Worm (Caenorhabditis elegans): ENCODE measurements around the gene R07E5.7.
A peak's percentile ranks its signal among the peaks of the same experiment; 100 is the strongest.

The R07E5.7 gene

ce11 chrIII:4419117-4419978 is at the start of gene R07E5.7, which contains the start of gene cku-80:
TSS of gene R07E5.7 (minus strand) at chrIII:4419167.
TSS of gene cku-80 (plus strand) at chrIII:4419848.
- TF ChIP-seq cog-1 (tag; optimal IDR thresholded peaks at IDR 0.05) (peak; percentile 7), flt-1 (GFP tag; IDR thresholded peaks at IDR 0.05) (no peak), ztf-23 (GFP tag; IDR thresholded peaks at IDR 0.05) (peak; percentile 50; the same call in 1 of the 2 replicates), ztf-29 (GFP tag; IDR thresholded peaks at IDR 0.05) (no peak), T22C8.4 (GFP tag; IDR thresholded peaks at IDR 0.05) (no peak), tab-1 (GFP tag; IDR thresholded peaks at IDR 0.05) (no peak; the same call in 1 of the 2 replicates), ref-1 (GFP tag; conservative IDR thresholded peaks at IDR 0.05) (no peak), med-1 (GFP tag; optimal IDR thresholded peaks at IDR 0.05; ENCODE audit: insufficient read depth) (no peak), klf-2 (GFP tag; conservative IDR thresholded peaks at IDR 0.05) (no peak)

ce11 chrIII:4468390-4468789 is 49.4 kb upstream of the R07E5.7 start:
- TF ChIP-seq ref-1 (GFP tag; conservative IDR thresholded peaks at IDR 0.05) (no peak), ztf-23 (GFP tag; IDR thresholded peaks at IDR 0.05) (no peak)

ce11 chrIII:4467277-4467676 is 48.3 kb upstream of the R07E5.7 start, which contains the start of gene ndg-4:
TSS of gene ndg-4 (minus strand) at chrIII:4467377.
- TF ChIP-seq tab-1 (GFP tag; IDR thresholded peaks at IDR 0.05) (no peak), med-1 (GFP tag; optimal IDR thresholded peaks at IDR 0.05; ENCODE audit: insufficient read depth) (no peak), T22C8.4 (GFP tag; IDR thresholded peaks at IDR 0.05) (no peak), flt-1 (GFP tag; IDR thresholded peaks at IDR 0.05) (no peak), ztf-29 (GFP tag; IDR thresholded peaks at IDR 0.05) (no peak), ref-1 (GFP tag; conservative IDR thresholded peaks at IDR 0.05) (no peak), cog-1 (tag; optimal IDR thresholded peaks at IDR 0.05) (no peak), ztf-23 (GFP tag; IDR thresholded peaks at IDR 0.05) (no peak), klf-2 (GFP tag; conservative IDR thresholded peaks at IDR 0.05) (no peak)

- TF ChIP-seq tab-1 (GFP tag; IDR thresholded peaks at IDR 0.05) (no peak), med-1 (GFP tag; optimal IDR thresholded peaks at IDR 0.05; ENCODE audit: insufficient read depth) (no peak), ref-1 (GFP tag; conservative IDR thresholded peaks at IDR 0.05) (no peak), ztf-29 (GFP tag; IDR thresholded peaks at IDR 0.05) (no peak), cog-1 (tag; optimal IDR thresholded peaks at IDR 0.05) (no peak), ztf-23 (GFP tag; IDR thresholded peaks at IDR 0.05) (no peak), T22C8.4 (GFP tag; IDR thresholded peaks at IDR 0.05) (no peak), klf-2 (GFP tag; conservative IDR thresholded peaks at IDR 0.05) (no peak), flt-1 (GFP tag; IDR thresholded peaks at IDR 0.05) (no peak)
Measured at ce11 chrIII:4461337-4461736, 42.4 kb upstream of the R07E5.7 start.

ce11 chrIII:4460242-4460641 is 41.3 kb upstream of the R07E5.7 start:
- TF ChIP-seq med-1 (GFP tag; optimal IDR thresholded peaks at IDR 0.05; ENCODE audit: insufficient read depth) = no peak
- 0 out of 2 replicates have a peak, but pooled peaks have one; percentile 36 for TF ChIP-seq tab-1 (GFP tag; IDR thresholded peaks at IDR 0.05)

- TF ChIP-seq cog-1 (tag; optimal IDR thresholded peaks at IDR 0.05) = no peak
- no peak for TF ChIP-seq ref-1 (GFP tag; conservative IDR thresholded peaks at IDR 0.05)
- TF ChIP-seq tab-1 (GFP tag; IDR thresholded peaks at IDR 0.05) = no peak
- no peak for TF ChIP-seq T22C8.4 (GFP tag; IDR thresholded peaks at IDR 0.05)
- no peak for TF ChIP-seq ztf-29 (GFP tag; IDR thresholded peaks at IDR 0.05)
- TF ChIP-seq klf-2 (GFP tag; conservative IDR thresholded peaks at IDR 0.05) = no peak
- no peak for TF ChIP-seq flt-1 (GFP tag; IDR thresholded peaks at IDR 0.05)
- no peak for TF ChIP-seq ztf-23 (GFP tag; IDR thresholded peaks at IDR 0.05)
- no peak for TF ChIP-seq med-1 (GFP tag; optimal IDR thresholded peaks at IDR 0.05; ENCODE audit: insufficient read depth)
Measured at ce11 chrIII:4456579-4456978, 37.6 kb upstream of the R07E5.7 start.

ce11 chrIII:4454919-4455318 is 36.0 kb upstream of the R07E5.7 start:
- TF ChIP-seq cog-1 (tag; optimal IDR thresholded peaks at IDR 0.05) = no peak
- TF ChIP-seq ztf-29 (GFP tag; IDR thresholded peaks at IDR 0.05) = no peak
- TF ChIP-seq ztf-23 (GFP tag; IDR thresholded peaks at IDR 0.05) = no peak
- no peak for TF ChIP-seq med-1 (GFP tag; optimal IDR thresholded peaks at IDR 0.05; ENCODE audit: insufficient read depth)
- no peak for TF ChIP-seq tab-1 (GFP tag; IDR thresholded peaks at IDR 0.05)
- no peak for TF ChIP-seq flt-1 (GFP tag; IDR thresholded peaks at IDR 0.05)
- TF ChIP-seq T22C8.4 (GFP tag; IDR thresholded peaks at IDR 0.05) = no peak
- no peak for TF ChIP-seq klf-2 (GFP tag; conservative IDR thresholded peaks at IDR 0.05)
- no peak for TF ChIP-seq ref-1 (GFP tag; conservative IDR thresholded peaks at IDR 0.05)

- TF ChIP-seq ztf-23 (GFP tag; IDR thresholded peaks at IDR 0.05) (no peak), med-1 (GFP tag; optimal IDR thresholded peaks at IDR 0.05; ENCODE audit: insufficient read depth) (no peak), ref-1 (GFP tag; conservative IDR thresholded peaks at IDR 0.05) (no peak), klf-2 (GFP tag; conservative IDR thresholded peaks at IDR 0.05) (no peak), ztf-29 (GFP tag; IDR thresholded peaks at IDR 0.05) (no peak), cog-1 (tag; optimal IDR thresholded peaks at IDR 0.05) (no peak), tab-1 (GFP tag; IDR thresholded peaks at IDR 0.05) (no peak), T22C8.4 (GFP tag; IDR thresholded peaks at IDR 0.05) (no peak), flt-1 (GFP tag; IDR thresholded peaks at IDR 0.05) (no peak)
Measured at ce11 chrIII:4453768-4454167, 34.8 kb upstream of the R07E5.7 start.

- TF ChIP-seq med-1 (GFP tag; optimal IDR thresholded peaks at IDR 0.05; ENCODE audit: insufficient read depth) (no peak), klf-2 (GFP tag; conservative IDR thresholded peaks at IDR 0.05) (no peak), ztf-29 (GFP tag; IDR thresholded peaks at IDR 0.05) (no peak), cog-1 (tag; optimal IDR thresholded peaks at IDR 0.05) (no peak), ztf-23 (GFP tag; IDR thresholded peaks at IDR 0.05) (no peak), ref-1 (GFP tag; conservative IDR thresholded peaks at IDR 0.05) (no peak), tab-1 (GFP tag; IDR thresholded peaks at IDR 0.05) (no peak), flt-1 (GFP tag; IDR thresholded peaks at IDR 0.05) (no peak)
Measured at ce11 chrIII:4453301-4453700, 34.3 kb upstream of the R07E5.7 start.

- TF ChIP-seq tab-1 (GFP tag; IDR thresholded peaks at IDR 0.05) (no peak), T22C8.4 (GFP tag; IDR thresholded peaks at IDR 0.05) (no peak), ztf-29 (GFP tag; IDR thresholded peaks at IDR 0.05) (no peak), ref-1 (GFP tag; conservative IDR thresholded peaks at IDR 0.05) (no peak), med-1 (GFP tag; optimal IDR thresholded peaks at IDR 0.05; ENCODE audit: insufficient read depth) (no peak), ztf-23 (GFP tag; IDR thresholded peaks at IDR 0.05) (no peak), flt-1 (GFP tag; IDR thresholded peaks at IDR 0.05) (no peak), cog-1 (tag; optimal IDR thresholded peaks at IDR 0.05) (no peak), klf-2 (GFP tag; conservative IDR thresholded peaks at IDR 0.05) (no peak)
Measured at ce11 chrIII:4452749-4453148, 33.8 kb upstream of the R07E5.7 start.
